Fruit fly (Drosophila melanogaster): ENCODE measurements around the gene CG4069.

CG4069 gene

DNA sequence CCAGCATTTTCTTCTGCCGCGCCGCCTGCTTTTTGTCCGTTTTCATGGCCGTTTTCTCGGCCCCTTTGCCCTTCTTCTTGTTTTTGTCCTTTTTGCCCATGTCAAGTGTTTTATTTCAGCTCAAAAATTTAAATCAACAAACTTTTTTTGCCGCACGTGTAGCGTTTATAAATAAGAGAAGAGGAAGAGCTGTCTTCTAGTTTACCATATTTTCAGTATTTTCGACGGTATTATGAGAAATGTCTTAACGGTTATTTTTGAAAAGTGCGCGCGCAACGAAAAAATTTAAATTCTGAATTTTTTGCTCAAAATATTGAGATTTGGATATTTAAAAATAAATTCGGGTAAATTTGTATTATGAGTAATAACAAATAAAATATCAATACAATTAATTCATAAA is at the start of gene CG4069:
CG4069 (minus strand) TSS at position 193 of the 400 bp plus-strand sequence.
- no peak for TF ChIP-seq noc (tag; optimal IDR thresholded peaks at IDR 0.05)

dm6 chr3L:12585761-12586160 is 48.6 kb upstream of the CG4069 start:
- no peak for TF ChIP-seq noc (tag; optimal IDR thresholded peaks at IDR 0.05)

- no peak for TF ChIP-seq noc (tag; optimal IDR thresholded peaks at IDR 0.05)
Observed at dm6 chr3L:12584977-12585376, 47.9 kb upstream of the CG4069 start.

dm6 chr3L:12580212-12580676 is 43.1 kb upstream of the CG4069 start, which contains the start of gene ara:
Gene ara, plus strand, starts transcription at chr3L:12580672.
- TF ChIP-seq noc (tag; optimal IDR thresholded peaks at IDR 0.05) = no peak

DNA sequence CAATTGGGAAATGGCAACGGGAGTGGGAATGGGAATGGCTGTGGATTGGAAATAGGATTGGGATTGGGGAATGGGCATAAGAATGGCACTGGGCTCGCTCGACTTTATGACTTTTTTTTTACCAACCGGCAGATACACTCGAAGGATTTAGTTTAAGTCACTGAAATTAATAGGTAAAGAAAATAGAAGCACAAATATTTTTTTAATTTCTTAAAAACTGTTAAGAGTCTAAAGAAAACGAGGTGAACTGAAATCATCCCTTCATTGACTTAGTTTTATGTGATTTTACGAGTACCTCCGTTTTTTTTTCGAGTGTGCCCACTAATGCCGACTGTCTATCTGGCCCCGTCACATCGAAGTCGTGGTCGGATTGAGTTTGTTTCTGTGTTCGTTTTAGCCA is 37.8 kb upstream of the CG4069 start:
- TF ChIP-seq noc (tag; optimal IDR thresholded peaks at IDR 0.05) = no peak

- TF ChIP-seq noc (tag; optimal IDR thresholded peaks at IDR 0.05) = no peak
Observed at dm6 chr3L:12572366-12572765, 35.3 kb upstream of the CG4069 start, which contains the start of gene sowah. Gene sowah, minus strand, starts transcription at chr3L:12572542.

dm6 chr3L:12566065-12566730 is 29.1 kb upstream of the CG4069 start:
- TF ChIP-seq noc (tag; optimal IDR thresholded peaks at IDR 0.05) = no peak

DNA sequence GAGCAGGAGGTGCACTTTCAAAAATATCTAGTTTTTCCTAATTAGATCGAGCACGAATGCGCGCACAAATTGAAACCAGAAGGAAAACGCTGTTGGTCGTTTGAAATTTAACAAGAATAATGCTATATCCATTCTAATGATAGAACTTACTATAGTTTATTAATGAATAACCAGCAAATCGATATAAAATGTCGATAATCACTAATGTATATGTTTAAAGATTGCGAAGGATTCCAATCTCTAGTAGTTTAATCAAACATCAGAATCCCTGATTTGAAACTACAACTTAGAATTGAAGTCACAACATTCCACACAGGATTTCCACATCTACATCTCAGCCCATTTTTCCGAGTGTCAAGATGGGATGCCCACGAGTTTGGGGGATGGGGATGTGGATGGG is 28.3 kb upstream of the CG4069 start:
- TF ChIP-seq noc (tag; optimal IDR thresholded peaks at IDR 0.05) = no peak

DNA sequence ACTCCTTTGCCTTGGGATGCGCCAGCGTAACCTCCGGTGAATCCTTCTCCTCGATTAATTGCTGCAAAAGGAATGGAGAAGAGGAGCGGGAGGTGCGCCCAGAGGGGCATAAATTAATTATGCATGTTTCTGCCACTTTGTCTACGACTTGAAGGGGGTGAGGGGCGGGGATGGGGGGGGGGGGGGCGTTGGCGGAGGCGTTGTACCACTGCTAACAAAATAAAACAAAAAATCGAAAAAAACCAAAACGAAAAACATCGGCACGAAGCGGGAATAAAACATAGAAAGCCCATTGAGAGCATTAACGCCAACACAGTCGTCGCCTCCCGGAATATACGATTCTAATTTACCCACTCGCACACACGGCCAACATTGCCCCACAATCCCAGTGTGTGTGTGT is 27.9 kb upstream of the CG4069 start:
- TF ChIP-seq noc (tag; optimal IDR thresholded peaks at IDR 0.05) = no peak

DNA sequence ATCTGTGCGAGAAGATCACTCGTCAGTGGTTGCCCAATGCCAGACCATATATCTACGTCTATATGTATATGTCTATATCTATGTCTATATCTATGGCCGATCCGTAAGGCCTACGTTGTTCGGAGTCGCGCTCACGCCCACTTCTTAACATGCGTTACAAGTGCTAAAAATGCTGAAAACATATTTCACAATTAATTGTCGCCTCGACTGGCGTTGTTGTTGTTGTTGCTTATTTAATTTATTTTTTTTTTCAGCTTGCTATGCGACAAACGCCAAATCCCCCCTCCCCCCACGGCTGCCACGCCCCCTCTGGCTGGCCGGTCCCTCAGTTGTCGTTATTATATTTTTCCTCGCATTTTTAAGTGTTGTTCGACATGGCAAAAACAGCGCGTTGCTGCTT is 27.2 kb upstream of the CG4069 start:
- no peak for TF ChIP-seq noc (tag; optimal IDR thresholded peaks at IDR 0.05)

DNA sequence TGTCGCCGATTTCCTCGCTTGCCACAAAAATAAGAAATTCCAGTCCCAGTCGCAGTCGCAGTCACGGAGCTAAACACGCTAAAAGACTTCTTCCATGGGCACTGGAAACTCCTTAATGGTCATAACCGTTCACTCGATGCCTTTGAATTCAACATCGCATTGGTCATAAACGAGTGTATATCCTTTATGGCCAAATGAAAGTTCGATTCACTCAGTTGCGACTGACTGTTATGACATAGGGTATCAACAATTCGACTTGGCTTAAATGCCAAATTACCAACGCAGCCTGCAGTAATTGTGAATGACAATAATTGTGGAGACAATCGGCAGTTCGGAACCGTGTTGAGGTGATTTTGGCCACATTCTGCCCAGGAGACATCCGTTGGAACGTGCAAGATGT is 22.2 kb upstream of the CG4069 start:
- TF ChIP-seq noc (tag; optimal IDR thresholded peaks at IDR 0.05) = no peak

dm6 chr3L:12557736-12558135 is 20.6 kb upstream of the CG4069 start:
- TF ChIP-seq noc (tag; optimal IDR thresholded peaks at IDR 0.05) = no peak

dm6 chr3L:12551671-12552070 is 14.6 kb upstream of the CG4069 start:
- no peak for TF ChIP-seq noc (tag; optimal IDR thresholded peaks at IDR 0.05)

- TF ChIP-seq noc (tag; optimal IDR thresholded peaks at IDR 0.05) = no peak
Observed at dm6 chr3L:12549471-12549870, 12.4 kb upstream of the CG4069 start.

DNA sequence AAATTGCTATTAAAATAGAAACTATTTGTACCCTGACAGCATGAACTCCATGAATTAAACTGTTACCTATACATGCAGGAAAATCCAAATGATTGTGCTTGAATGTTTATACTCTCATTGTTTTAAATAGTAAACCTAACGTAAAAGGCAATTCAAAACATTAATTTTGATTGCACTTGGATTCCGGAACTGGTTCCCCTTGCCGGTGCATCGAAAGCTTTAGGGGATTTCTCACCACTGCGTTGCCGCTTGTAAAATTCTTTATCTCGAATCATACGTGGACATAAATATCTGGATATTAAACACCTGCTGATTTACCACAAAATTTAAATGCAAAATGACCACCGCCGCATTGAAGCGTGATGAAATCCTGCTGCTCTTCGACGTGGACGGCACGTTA is 2.8 kb downstream of the CG4069 start, which contains the start of gene Pmm2:
Pmm2 (plus strand) TSS at position 273 of the 400 bp plus-strand sequence.
- TF ChIP-seq noc (tag; optimal IDR thresholded peaks at IDR 0.05) = no peak

DNA sequence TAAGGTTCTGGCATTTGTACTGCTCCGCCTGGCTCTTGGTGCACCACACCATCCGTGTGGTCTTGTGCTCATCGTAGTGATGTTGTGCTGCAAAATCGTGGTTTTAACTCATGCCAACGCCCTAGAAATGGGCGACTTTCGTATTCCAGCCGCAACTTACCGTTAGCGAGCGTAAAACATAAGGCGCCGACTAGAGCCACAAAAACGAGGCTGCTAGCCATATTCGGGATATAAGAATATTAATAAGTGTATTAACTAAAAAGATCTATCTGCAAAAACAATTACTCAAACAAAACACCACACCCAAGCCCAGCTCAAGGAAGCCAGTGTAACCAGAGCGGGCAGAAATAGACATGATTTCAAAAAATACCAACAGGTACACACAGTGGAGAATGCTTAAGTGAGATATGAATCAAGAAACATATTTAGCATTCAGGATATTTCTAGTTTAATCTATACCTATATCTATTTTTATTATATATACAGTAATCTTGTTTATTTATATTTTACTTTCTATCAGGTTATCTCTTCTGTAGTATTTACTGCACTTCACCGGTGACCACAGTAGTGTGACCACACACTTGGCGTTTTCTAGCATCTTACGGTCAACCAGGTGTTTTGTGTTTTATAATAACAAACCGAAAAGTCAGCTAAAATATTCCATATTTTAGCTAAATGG is 3.6 kb downstream of the CG4069 start, which contains the start of the genes Tsf2 and CG34242:
Tsf2 (minus strand) TSS at position 333 of the 679 bp plus-strand sequence.
CG34242 (plus strand) TSS at position 605 of the 679 bp plus-strand sequence.
- TF ChIP-seq noc (tag; optimal IDR thresholded peaks at IDR 0.05) = no peak

DNA sequence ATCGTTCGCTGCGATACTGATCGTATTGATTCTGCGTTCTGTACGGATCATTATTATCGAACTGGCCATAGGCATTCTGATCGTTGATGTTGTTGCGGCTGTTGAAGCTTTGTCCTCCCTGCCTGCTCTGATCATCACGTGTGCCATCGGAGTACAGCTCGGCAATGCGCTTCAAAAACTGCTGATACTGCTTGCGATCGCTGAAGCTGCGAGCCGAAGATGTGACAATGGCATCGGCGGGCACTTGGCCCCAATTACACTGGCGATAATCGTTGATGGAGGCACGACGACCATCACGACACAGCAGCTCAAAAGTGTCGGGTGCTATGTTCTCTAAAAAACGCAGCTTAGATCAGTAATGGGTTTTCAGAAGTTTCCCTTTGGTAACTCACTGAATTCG is 4.9 kb downstream of the CG4069 start:
- no peak for TF ChIP-seq noc (tag; optimal IDR thresholded peaks at IDR 0.05)
